Fruit fly (Drosophila melanogaster) whole organism, pupa: ENCODE results near the gene Ir62a.

Source experiments
- CG12605 ChIP-seq: fragments of 200-800 bp; sonication (Bioruptor generic); IDR thresholded peaks from 2 replicates; pipeline ENCODE4 v1.3.6; 2022; ENCODE audit warnings: missing biosample characterization, missing genetic modification characterization
- CG17806 ChIP-seq: fragments of 200-800 bp; sonication (Bioruptor generic); optimal IDR thresholded peaks from 2 replicates; lab custom pipeline; 2018; ENCODE audit warnings: missing biosample characterization, mild to moderate bottlenecking, missing genetic modification characterization, moderate library complexity
- CG4496 ChIP-seq: fragments of 200-800 bp; sonication (Bioruptor generic); IDR thresholded peaks from 3 replicates; pipeline ENCODE4 v1.3.6; 2022; ENCODE audit warnings: missing biosample characterization, missing genetic modification characterization
- CG8301 ChIP-seq: fragments of 200-800 bp; sonication (Bioruptor generic); optimal IDR thresholded peaks from 2 replicates; lab custom pipeline; 2018; ENCODE audit warnings: missing biosample characterization, mild to moderate bottlenecking, missing genetic modification characterization
- EcR ChIP-seq: fragments of 200-800 bp; sonication (Bioruptor generic); optimal IDR thresholded peaks from 3 replicates; lab custom pipeline; 2019; ENCODE audit warnings: missing biosample characterization, missing genetic modification characterization, mild to moderate bottlenecking, moderate library complexity, missing genetic modification reagents
- Pif1B ChIP-seq: fragments of 200-800 bp; sonication (Bioruptor generic); optimal IDR thresholded peaks from 3 replicates; lab custom pipeline; 2016; ENCODE audit warnings: missing biosample characterization, missing genetic modification characterization
- Snoo ChIP-seq: fragments of 200-800 bp; sonication (Bioruptor generic); optimal IDR thresholded peaks from 3 replicates; lab custom pipeline; 2017; ENCODE audit warnings: missing biosample characterization, mild to moderate bottlenecking, missing genetic modification characterization, inconsistent platforms
- gl ChIP-seq: fragments of 200-800 bp; sonication (Bioruptor generic); optimal IDR thresholded peaks from 2 replicates; lab custom pipeline; 2018; ENCODE audit warnings: missing biosample characterization, mild to moderate bottlenecking, missing genetic modification characterization

DNA sequence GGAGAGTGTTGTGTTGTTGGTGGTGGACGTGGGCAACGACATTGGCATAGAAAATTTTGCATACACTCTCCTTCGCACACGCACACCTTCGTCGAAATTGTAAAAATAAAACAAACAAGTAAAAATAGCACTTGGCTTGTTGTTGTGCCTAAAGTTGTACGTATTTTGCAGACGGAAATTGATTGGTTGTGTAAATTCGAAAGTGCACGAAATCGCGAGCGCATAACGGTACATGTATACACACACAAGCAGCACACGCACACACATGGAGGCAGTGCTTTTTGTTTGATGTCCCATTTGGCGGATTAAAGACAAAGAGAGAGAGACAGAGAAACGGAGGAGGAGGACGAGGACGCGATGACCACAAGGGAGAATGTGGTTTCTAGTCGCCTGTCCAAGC is 6.3 kb upstream of the Ir62a start:
- TF ChIP-seq Snoo (tag; lab: Kevin White, UChicago) (no peak), CG12605 (GFP tag; lab: Robert Waterston, UW) (no peak), CG4496 (GFP tag; lab: Robert Waterston, UW) (no peak), gl (tag; lab: Kevin White, UChicago) (no peak), CG17806 (tag; lab: Kevin White, UChicago) (no peak), EcR (GFP tag; lab: Kevin White, UChicago) (no peak), Pif1B (GFP tag; lab: Kevin White, UChicago) (no peak), CG8301 (no peak)
